Worm (Caenorhabditis elegans) whole organism, midembryonic: Measurements from ENCODE around the gene F11A5.17.

ENCODE experiments used
- T22C8.4 ChIP-seq: fragments of 200-800 bp; sonication (Bioruptor generic); IDR thresholded peaks from 2 replicates; pipeline ENCODE4 v1.3.6; 2022; ENCODE audit warnings: missing genetic modification characterization, missing compliant biosample characterization
- cog-1 ChIP-seq: sonication (generic microtip); optimal IDR thresholded peaks from 2 replicates; lab custom pipeline; 2016; ENCODE audit warnings: missing genetic modification characterization, missing compliant biosample characterization
- flt-1 ChIP-seq: fragments of 200-800 bp; sonication (Bioruptor generic); IDR thresholded peaks from 2 replicates; pipeline ENCODE4 v1.3.6; 2022; ENCODE audit warnings: missing genetic modification characterization, missing compliant biosample characterization
- klf-2 ChIP-seq: fragments of 200-800 bp; sonication (Bioruptor generic); conservative IDR thresholded peaks from 2 replicates; pipeline ENCODE4 v1.3.6; 2022; ENCODE audit warnings: missing genetic modification reagents, missing genetic modification characterization, missing compliant biosample characterization
- med-1 ChIP-seq: sonication (generic microtip); optimal IDR thresholded peaks from 2 replicates; lab custom pipeline; 2017; ENCODE audit warnings: missing genetic modification characterization, mild to moderate bottlenecking, missing compliant biosample characterization, antibody characterized with exemption, missing genetic modification reagents; ENCODE audit not compliant: insufficient read depth
- ref-1 ChIP-seq: fragments of 200-800 bp; sonication (Bioruptor generic); conservative IDR thresholded peaks from 2 replicates; pipeline ENCODE4 v1.3.6; 2022; ENCODE audit warnings: missing genetic modification reagents, missing genetic modification characterization, missing compliant biosample characterization
- tab-1 ChIP-seq: fragments of 200-800 bp; sonication (Bioruptor generic); IDR thresholded peaks from 2 replicates; pipeline ENCODE4 v1.3.6; 2022; ENCODE audit warnings: missing genetic modification characterization, missing compliant biosample characterization
- ztf-23 ChIP-seq: fragments of 200-800 bp; sonication (Bioruptor generic); IDR thresholded peaks from 2 replicates; pipeline ENCODE4 v1.3.6; 2022; ENCODE audit warnings: missing genetic modification reagents, missing genetic modification characterization, missing compliant biosample characterization
- ztf-29 ChIP-seq: fragments of 200-800 bp; sonication (Bioruptor generic); IDR thresholded peaks from 2 replicates; pipeline ENCODE4 v1.3.6; 2022; ENCODE audit warnings: missing genetic modification reagents, missing genetic modification characterization, missing compliant biosample characterization

Gene F11A5.17

ce11 chrV:16218522-16218921 is 16.7 kb downstream of the F11A5.17 start, which contains the start of gene F11A5.15:
F11A5.15 (minus strand) TSS chrV:16218622.
- TF ChIP-seq tab-1 (GFP tag; lab: Robert Waterston, UW) (no peak), klf-2 (no peak), ztf-29 (GFP tag; lab: Robert Waterston, UW) (no peak), ref-1 (GFP tag; lab: Robert Waterston, UW) (no peak), ztf-23 (no peak), med-1 (GFP tag; lab: Kevin White, UChicago) (no peak), cog-1 (tag; lab: Kevin White, UChicago) (no peak)

- TF ChIP-seq T22C8.4 (no peak), ztf-23 (no peak), med-1 (GFP tag; lab: Kevin White, UChicago) (no peak), flt-1 (GFP tag; lab: Robert Waterston, UW) (no peak), tab-1 (GFP tag; lab: Robert Waterston, UW) (no peak), ztf-29 (GFP tag; lab: Robert Waterston, UW) (no peak), ref-1 (GFP tag; lab: Robert Waterston, UW) (no peak), cog-1 (tag; lab: Kevin White, UChicago) (no peak), klf-2 (no peak)
Observed at ce11 chrV:16218972-16219757, 17.3 kb downstream of the F11A5.17 start, which contains the start of gene glc-1. glc-1 (plus strand) TSS chrV:16219634.

DNA sequence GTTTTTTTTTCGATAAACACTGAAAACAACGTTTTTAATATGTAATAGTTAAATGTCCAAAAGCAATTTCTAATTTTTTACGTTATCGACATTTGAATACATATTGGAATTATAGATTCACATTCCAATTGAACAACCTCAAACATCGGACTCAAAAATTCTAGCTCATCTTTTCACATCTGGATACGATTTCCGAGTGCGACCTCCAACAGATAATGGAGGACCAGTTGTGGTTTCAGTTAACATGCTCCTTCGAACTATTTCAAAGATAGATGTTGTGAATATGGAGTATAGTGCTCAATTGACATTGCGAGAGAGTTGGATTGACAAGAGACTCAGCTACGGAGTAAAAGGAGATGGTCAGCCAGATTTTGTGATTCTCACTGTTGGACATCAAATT is 18.2 kb downstream of the F11A5.17 start:
- no peak for TF ChIP-seq ztf-23
- TF ChIP-seq ztf-29 (GFP tag; lab: Robert Waterston, UW), result no peak
- TF ChIP-seq cog-1 (tag; lab: Kevin White, UChicago), result no peak
- TF ChIP-seq T22C8.4, result no peak
- no peak for TF ChIP-seq ref-1 (GFP tag; lab: Robert Waterston, UW)
- TF ChIP-seq flt-1 (GFP tag; lab: Robert Waterston, UW), result no peak
- no peak for TF ChIP-seq med-1 (GFP tag; lab: Kevin White, UChicago)
- TF ChIP-seq klf-2, result no peak
- no peak for TF ChIP-seq tab-1 (GFP tag; lab: Robert Waterston, UW)

DNA sequence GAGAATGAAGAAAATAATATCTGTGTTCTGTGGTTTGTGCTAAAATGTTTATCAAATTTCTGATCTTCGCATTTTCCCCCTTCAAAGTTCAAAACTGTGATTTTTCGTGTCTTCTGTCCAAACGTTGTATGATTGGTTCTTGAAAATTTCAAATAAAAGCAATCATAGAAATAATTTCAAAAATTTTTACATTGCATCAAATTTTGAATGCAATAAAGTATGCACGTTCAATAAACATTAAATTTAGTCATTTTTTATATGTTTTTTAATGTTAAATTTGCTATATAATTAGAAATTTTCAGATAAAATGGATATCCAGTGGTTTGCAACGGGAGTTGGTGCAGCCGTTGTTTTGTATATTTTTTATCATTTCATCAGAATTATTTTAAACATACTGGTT is 22.2 kb downstream of the F11A5.17 start, which contains the start of gene stdh-2:
Gene stdh-2, plus strand, starts transcription at position 301 of the 400 bp plus-strand sequence.
- TF ChIP-seq tab-1 (GFP tag; lab: Robert Waterston, UW) (no peak), cog-1 (tag; lab: Kevin White, UChicago) (no peak), flt-1 (GFP tag; lab: Robert Waterston, UW) (no peak), klf-2 (no peak), T22C8.4 (no peak), ztf-23 (no peak), ztf-29 (GFP tag; lab: Robert Waterston, UW) (no peak), med-1 (GFP tag; lab: Kevin White, UChicago) (no peak), ref-1 (GFP tag; lab: Robert Waterston, UW) (no peak)

- TF ChIP-seq tab-1 (GFP tag; lab: Robert Waterston, UW), result no peak
- TF ChIP-seq ztf-29 (GFP tag; lab: Robert Waterston, UW), result no peak
- no peak for TF ChIP-seq ref-1 (GFP tag; lab: Robert Waterston, UW)
- TF ChIP-seq med-1 (GFP tag; lab: Kevin White, UChicago), result no peak
- no peak for TF ChIP-seq cog-1 (tag; lab: Kevin White, UChicago)
- TF ChIP-seq flt-1 (GFP tag; lab: Robert Waterston, UW), result no peak
- no peak for TF ChIP-seq ztf-23
- TF ChIP-seq T22C8.4, result no peak
Observed at ce11 chrV:16225524-16226116, 23.8 kb downstream of the F11A5.17 start.

DNA sequence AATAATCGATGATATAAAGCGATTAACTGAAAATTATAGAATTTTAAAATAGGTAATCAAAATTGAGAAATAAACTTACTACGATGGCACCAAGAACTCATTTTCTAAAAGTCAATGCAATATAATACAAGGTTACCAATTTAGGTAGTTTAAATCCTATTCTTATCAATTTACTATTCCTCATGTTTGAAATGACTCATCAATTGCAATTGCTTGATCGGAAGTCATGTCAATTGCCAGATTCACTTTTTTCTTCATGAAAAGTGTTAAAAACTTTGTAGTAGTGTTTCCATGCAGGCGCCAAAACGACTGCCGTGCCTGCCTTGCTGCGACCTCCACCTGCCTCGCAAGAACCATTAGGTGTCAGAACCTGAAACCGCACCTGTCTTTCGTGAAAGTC is 24.8 kb downstream of the F11A5.17 start, which contains the start of gene F11A5.13:
Gene F11A5.13, minus strand, starts transcription at position 101 of the 400 bp plus-strand sequence.
- TF ChIP-seq flt-1 (GFP tag; lab: Robert Waterston, UW), result no peak
- no peak for TF ChIP-seq cog-1 (tag; lab: Kevin White, UChicago)
- TF ChIP-seq ref-1 (GFP tag; lab: Robert Waterston, UW), result no peak
- TF ChIP-seq ztf-23, result no peak
- TF ChIP-seq tab-1 (GFP tag; lab: Robert Waterston, UW), result no peak
- TF ChIP-seq klf-2, result no peak
- TF ChIP-seq ztf-29 (GFP tag; lab: Robert Waterston, UW), result no peak
- no peak for TF ChIP-seq T22C8.4
- TF ChIP-seq med-1 (GFP tag; lab: Kevin White, UChicago), result no peak

DNA sequence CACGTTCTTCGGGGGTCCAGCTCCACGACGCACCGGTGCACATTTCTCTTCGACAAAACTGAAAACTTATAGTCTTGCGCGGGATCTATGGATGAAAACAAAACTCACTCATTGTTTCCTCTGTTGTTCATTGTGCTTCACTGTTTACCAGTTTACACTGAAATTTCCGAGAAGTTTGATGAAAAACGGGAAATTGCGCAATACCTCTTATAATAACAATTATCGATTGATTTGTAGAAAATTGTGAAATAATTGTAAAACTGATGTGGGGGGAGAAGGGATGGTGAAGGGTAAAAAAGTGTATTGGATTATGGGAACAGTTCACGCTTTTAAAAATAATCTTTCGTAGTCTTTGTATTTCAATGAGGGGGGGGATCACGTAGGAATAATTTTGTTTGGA is 27.6 kb downstream of the F11A5.17 start:
- TF ChIP-seq tab-1 (GFP tag; lab: Robert Waterston, UW), result no peak
- TF ChIP-seq ztf-29 (GFP tag; lab: Robert Waterston, UW), result no peak
- TF ChIP-seq ref-1 (GFP tag; lab: Robert Waterston, UW), result no peak
- TF ChIP-seq flt-1 (GFP tag; lab: Robert Waterston, UW), result no peak
- TF ChIP-seq klf-2, result no peak
- no peak for TF ChIP-seq cog-1 (tag; lab: Kevin White, UChicago)
- TF ChIP-seq ztf-23, result no peak
- TF ChIP-seq med-1 (GFP tag; lab: Kevin White, UChicago), result no peak
- TF ChIP-seq T22C8.4, result no peak

DNA sequence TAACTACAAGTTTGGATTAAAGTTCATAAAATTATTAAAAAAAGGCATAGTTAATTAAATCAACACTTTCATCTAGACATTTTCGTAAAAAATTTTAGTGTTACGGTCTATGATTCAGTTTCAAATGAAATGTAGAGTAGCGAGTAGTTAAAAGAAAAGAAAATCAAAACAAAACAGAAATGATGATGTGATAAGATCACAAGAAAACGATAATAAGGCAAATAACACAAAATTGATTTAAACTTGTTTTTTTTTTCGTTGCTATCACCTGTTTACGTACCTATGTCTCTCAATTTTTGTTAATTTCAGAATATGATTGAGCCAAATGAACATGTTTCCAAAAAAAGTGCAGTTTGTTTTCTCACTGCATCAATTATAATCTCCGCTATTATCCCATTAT is 28.1 kb downstream of the F11A5.17 start, which contains the start of the genes F21H7.2 and F21H7.12:
Gene F21H7.2, minus strand, starts transcription at position 101 of the 400 bp plus-strand sequence.
Gene F21H7.12, plus strand, starts transcription at position 270 of the 400 bp plus-strand sequence.
- TF ChIP-seq ztf-23 (no peak), cog-1 (tag; lab: Kevin White, UChicago) (no peak), med-1 (GFP tag; lab: Kevin White, UChicago) (no peak), ztf-29 (GFP tag; lab: Robert Waterston, UW) (no peak), flt-1 (GFP tag; lab: Robert Waterston, UW) (no peak), ref-1 (GFP tag; lab: Robert Waterston, UW) (no peak), T22C8.4 (no peak), klf-2 (no peak), tab-1 (GFP tag; lab: Robert Waterston, UW) (no peak)
